Fruit fly (Drosophila melanogaster) whole organism, embryonic: Measurements from ENCODE around the gene MED22.

Source experiments
- Ada2b ChIP-seq: fragments of 200-800 bp; sonication (Bioruptor generic); IDR thresholded peaks from 2 replicates; pipeline ENCODE4 v1.3.6; 2022; ENCODE audit warnings: missing biosample characterization, missing genetic modification characterization
- CG1024 ChIP-seq: fragments of 200-800 bp; sonication (Bioruptor generic); IDR thresholded peaks from 2 replicates; pipeline ENCODE4 v1.3.6; 2022; ENCODE audit warnings: missing biosample characterization, missing genetic modification characterization
- CG10366 ChIP-seq: fragments of 200-800 bp; sonication (Bioruptor generic); IDR thresholded peaks from 2 replicates; pipeline ENCODE4 v1.3.6; 2022; ENCODE audit warnings: missing biosample characterization, missing genetic modification characterization
- CG10979 ChIP-seq: fragments of 200-800 bp; sonication (Bioruptor generic); optimal IDR thresholded peaks from 2 replicates; lab custom pipeline; 2018; ENCODE audit warnings: missing biosample characterization, mild to moderate bottlenecking, missing genetic modification characterization, moderate library complexity
- CG12236 ChIP-seq: fragments of 200-800 bp; sonication (Bioruptor generic); optimal IDR thresholded peaks from 2 replicates; lab custom pipeline; 2016; ENCODE audit warnings: missing biosample characterization, missing genetic modification characterization
- CG13123 ChIP-seq: fragments of 200-800 bp; sonication (Bioruptor generic); optimal IDR thresholded peaks from 2 replicates; lab custom pipeline; 2016; ENCODE audit warnings: missing biosample characterization, missing genetic modification characterization
- CG14014 ChIP-seq: fragments of 200-800 bp; sonication (Bioruptor generic); IDR thresholded peaks from 2 replicates; pipeline ENCODE4 v1.3.6; 2022; ENCODE audit warnings: missing biosample characterization, missing genetic modification characterization
- CG1529 ChIP-seq: fragments of 200-800 bp; sonication (Bioruptor generic); optimal IDR thresholded peaks from 3 replicates; lab custom pipeline; 2018; ENCODE audit warnings: missing biosample characterization, missing genetic modification characterization
- CG1603 ChIP-seq: fragments of 200-800 bp; sonication (Bioruptor generic); optimal IDR thresholded peaks from 2 replicates; lab custom pipeline; 2019; ENCODE audit warnings: missing biosample characterization, mild to moderate bottlenecking, missing genetic modification characterization, moderate library complexity
- CG17612 ChIP-seq: fragments of 200-800 bp; sonication (Bioruptor generic); IDR thresholded peaks from 2 replicates; pipeline ENCODE4 v1.3.6; 2022; ENCODE audit warnings: missing biosample characterization, missing genetic modification characterization
- CG1792 ChIP-seq: fragments of 200-800 bp; sonication (Bioruptor generic); optimal IDR thresholded peaks from 2 replicates; lab custom pipeline; 2016; ENCODE audit warnings: missing biosample characterization, missing genetic modification characterization
- CG2120 ChIP-seq: fragments of 200-800 bp; sonication (Bioruptor generic); optimal IDR thresholded peaks from 3 replicates; lab custom pipeline; 2016; ENCODE audit warnings: missing biosample characterization, missing genetic modification characterization
- CG32532 ChIP-seq: fragments of 200-800 bp; sonication (Bioruptor generic); IDR thresholded peaks from 2 replicates; pipeline ENCODE4 v1.3.6; 2022; ENCODE audit warnings: missing biosample characterization, missing genetic modification characterization
- CG4820 ChIP-seq: fragments of 200-800 bp; sonication (Bioruptor generic); optimal IDR thresholded peaks from 3 replicates; lab custom pipeline; 2016; ENCODE audit warnings: missing biosample characterization, missing genetic modification characterization
- CG5180 ChIP-seq: fragments of 200-800 bp; sonication (Bioruptor generic); optimal IDR thresholded peaks from 3 replicates; lab custom pipeline; 2017; ENCODE audit warnings: missing biosample characterization, missing genetic modification characterization, mild to moderate bottlenecking, moderate library complexity, missing genetic modification reagents
- CG6654 ChIP-seq: fragments of 200-800 bp; sonication (Bioruptor generic); optimal IDR thresholded peaks from 2 replicates; lab custom pipeline; 2017; ENCODE audit warnings: missing biosample characterization, mild to moderate bottlenecking, missing genetic modification characterization
- CG6765 ChIP-seq: fragments of 200-800 bp; sonication (Bioruptor generic); optimal IDR thresholded peaks from 3 replicates; lab custom pipeline; 2017; ENCODE audit warnings: missing biosample characterization, mild to moderate bottlenecking, missing genetic modification characterization
- CG6813 ChIP-seq: fragments of 200-800 bp; sonication (Bioruptor generic); optimal IDR thresholded peaks from 2 replicates; lab custom pipeline; 2017; ENCODE audit warnings: missing biosample characterization, missing genetic modification characterization, mild to moderate bottlenecking, moderate library complexity, missing genetic modification reagents
- CkIIα-i1 ChIP-seq: fragments of 200-800 bp; sonication (Bioruptor generic); IDR thresholded peaks from 2 replicates; pipeline ENCODE4 v1.3.6; 2022; ENCODE audit warnings: missing biosample characterization, missing genetic modification characterization
- Doc3 ChIP-seq: fragments of 200-800 bp; sonication (Bioruptor generic); IDR thresholded peaks from 3 replicates; pipeline ENCODE4 v1.3.6; 2022; ENCODE audit warnings: missing biosample characterization, missing genetic modification characterization; ENCODE audit not compliant: partially characterized antibody
- E2f1 ChIP-seq: fragments of 200-800 bp; sonication (Bioruptor generic); IDR thresholded peaks from 2 replicates; pipeline ENCODE4 v1.3.6; 2022; ENCODE audit warnings: missing biosample characterization, missing genetic modification characterization
- Ets65A ChIP-seq: fragments of 200-800 bp; sonication (Bioruptor generic); peaks from one replicate; lab custom pipeline; 2016; ENCODE audit warnings: missing biosample characterization, missing genetic modification characterization
- Hr3 ChIP-seq: fragments of 200-800 bp; sonication (Bioruptor generic); optimal IDR thresholded peaks from 3 replicates; lab custom pipeline; 2016; ENCODE audit warnings: missing biosample characterization, missing genetic modification characterization
- Hr78 ChIP-seq, 2 experiments: fragments of 200-800 bp in 1 of 2; fragments of >200 bp in 1 of 2; sonication (Bioruptor generic) in 1 of 2; optimal IDR thresholded peaks; 2 replicates each; lab custom pipeline; 2017 to 2019; ENCODE audit warnings: missing biosample characterization in 2 of 2, missing genetic modification characterization in 2 of 2, mild to moderate bottlenecking in 1 of 2, moderate library complexity in 1 of 2
- Ptx1 ChIP-seq: fragments of 200-800 bp; sonication (Bioruptor generic); IDR thresholded peaks from 2 replicates; pipeline ENCODE4 v1.3.6; 2022; ENCODE audit warnings: missing biosample characterization, missing genetic modification characterization
- Side ChIP-seq: fragments of 200-800 bp; sonication (Bioruptor generic); optimal IDR thresholded peaks from 2 replicates; lab custom pipeline; 2016; ENCODE audit warnings: missing biosample characterization, missing genetic modification characterization
- Six4 ChIP-seq: fragments of 200-800 bp; sonication (Bioruptor generic); optimal IDR thresholded peaks from 2 replicates; lab custom pipeline; 2016; ENCODE audit warnings: missing biosample characterization, missing genetic modification characterization
- abd-A ChIP-seq: fragments of 200-800 bp; sonication (Bioruptor generic); optimal IDR thresholded peaks from 3 replicates; lab custom pipeline; 2019; ENCODE audit warnings: missing biosample characterization, mild to moderate bottlenecking, missing genetic modification characterization, moderate library complexity
- bab2 ChIP-seq: fragments of 200-800 bp; sonication (Bioruptor generic); optimal IDR thresholded peaks from 2 replicates; lab custom pipeline; 2016; ENCODE audit warnings: missing biosample characterization, missing genetic modification characterization
- bsh ChIP-seq, 2 experiments: fragments of 200-800 bp; sonication (Bioruptor generic); optimal IDR thresholded peaks; 2 replicates each; lab custom pipeline; 2017 to 2018; ENCODE audit warnings: mild to moderate bottlenecking in 2 of 2, missing biosample characterization in 2 of 2, missing genetic modification characterization in 2 of 2, moderate library complexity in 1 of 2
- btn ChIP-seq: fragments of 200-800 bp; sonication (Bioruptor generic); optimal IDR thresholded peaks from 2 replicates; lab custom pipeline; 2016; ENCODE audit warnings: missing biosample characterization, missing genetic modification characterization
- cato ChIP-seq: fragments of 200-800 bp; sonication (Bioruptor generic); optimal IDR thresholded peaks from 2 replicates; lab custom pipeline; 2016; ENCODE audit warnings: missing biosample characterization, missing genetic modification characterization, borderline replicate concordance
- dmrt99B ChIP-seq: fragments of 200-800 bp; sonication (Bioruptor generic); optimal IDR thresholded peaks from 2 replicates; lab custom pipeline; 2018; ENCODE audit warnings: missing biosample characterization, mild to moderate bottlenecking, missing genetic modification characterization, moderate library complexity
- gem ChIP-seq: fragments of 200-800 bp; sonication (Bioruptor generic); optimal IDR thresholded peaks from 2 replicates; lab custom pipeline; 2019; ENCODE audit warnings: missing biosample characterization, mild to moderate bottlenecking, missing genetic modification characterization, moderate library complexity
- grn ChIP-seq: fragments of 200-800 bp; sonication (Bioruptor generic); optimal IDR thresholded peaks from 3 replicates; lab custom pipeline; 2017; ENCODE audit warnings: missing biosample characterization, missing genetic modification characterization
- kni ChIP-seq: fragments of 200-800 bp; sonication (Bioruptor generic); optimal IDR thresholded peaks from 3 replicates; lab custom pipeline; 2017; ENCODE audit warnings: mild to moderate bottlenecking, missing biosample characterization, missing genetic modification reagents, missing genetic modification characterization
- mirr ChIP-seq: fragments of 200-800 bp; sonication (Bioruptor generic); optimal IDR thresholded peaks from 3 replicates; lab custom pipeline; 2018; ENCODE audit warnings: missing biosample characterization, mild to moderate bottlenecking, missing genetic modification characterization
- nerfin-1 ChIP-seq: fragments of 200-800 bp; sonication (Bioruptor generic); optimal IDR thresholded peaks from 3 replicates; lab custom pipeline; 2019; ENCODE audit warnings: missing biosample characterization, mild to moderate bottlenecking, missing genetic modification characterization, moderate library complexity
- nmo ChIP-seq: fragments of 200-800 bp; sonication (Bioruptor generic); optimal IDR thresholded peaks from 2 replicates; lab custom pipeline; 2018; ENCODE audit warnings: missing biosample characterization, mild to moderate bottlenecking, missing genetic modification characterization, moderate library complexity
- org-1 ChIP-seq: fragments of 200-800 bp; sonication (Bioruptor generic); optimal IDR thresholded peaks from 2 replicates; lab custom pipeline; 2017; ENCODE audit warnings: missing biosample characterization, missing genetic modification characterization
- otp ChIP-seq: fragments of 200-800 bp; sonication (Bioruptor generic); IDR thresholded peaks from 3 replicates; pipeline ENCODE4, ENCODE4 v1.3.6; 2022; ENCODE audit warnings: missing biosample characterization, missing genetic modification characterization
- p53 ChIP-seq: fragments of 200-800 bp; sonication (Bioruptor generic); optimal IDR thresholded peaks from 2 replicates; lab custom pipeline; 2016; ENCODE audit warnings: missing biosample characterization, missing genetic modification characterization
- pfk ChIP-seq: fragments of 200-800 bp; sonication (Bioruptor generic); optimal IDR thresholded peaks from 2 replicates; lab custom pipeline; 2018; ENCODE audit warnings: missing biosample characterization, mild to moderate bottlenecking, missing genetic modification characterization, moderate library complexity
- prd ChIP-seq, 3 experiments: fragments of >200 bp in 2 of 3; fragments of 200-800 bp in 1 of 3; sonication (Bioruptor generic) in 1 of 3; optimal IDR thresholded peaks in 2 of 3; IDR thresholded peaks in 1 of 3; 2 replicates in 2 of 3; 3 replicates in 1 of 3; pipeline versions ENCODE4 v1.3.6 to Lab custom; 2017 to 2022; ENCODE audit warnings: missing biosample characterization in 1 of 3, missing genetic modification characterization in 1 of 3
- ro ChIP-seq: fragments of 200-800 bp; sonication (Bioruptor generic); IDR thresholded peaks from 2 replicates; pipeline ENCODE4 v1.3.6; 2022; ENCODE audit warnings: missing biosample characterization, missing genetic modification characterization
- run ChIP-seq: fragments of 200-800 bp; sonication (Bioruptor generic); optimal IDR thresholded peaks from 3 replicates; lab custom pipeline; 2018; ENCODE audit warnings: missing biosample characterization, mild to moderate bottlenecking, missing genetic modification characterization
- sd ChIP-seq: fragments of 200-800 bp; sonication (Bioruptor generic); optimal IDR thresholded peaks from 3 replicates; lab custom pipeline; 2018; ENCODE audit warnings: missing biosample characterization, mild to moderate bottlenecking, missing genetic modification characterization, moderate library complexity
- tap ChIP-seq: fragments of 200-800 bp; optimal IDR thresholded peaks from 3 replicates; lab custom pipeline; 2019; ENCODE audit warnings: missing biosample characterization, mild to moderate bottlenecking, missing genetic modification characterization, moderate library complexity
- vnd ChIP-seq: fragments of 200-800 bp; sonication (Bioruptor generic); IDR thresholded peaks from 3 replicates; pipeline ENCODE4 v1.3.6; 2022; ENCODE audit warnings: missing biosample characterization, missing genetic modification characterization; ENCODE audit not compliant: partially characterized antibody
- zen ChIP-seq: fragments of 200-800 bp; sonication (Bioruptor generic); optimal IDR thresholded peaks from 3 replicates; lab custom pipeline; 2018; ENCODE audit warnings: missing biosample characterization, mild to moderate bottlenecking, missing genetic modification characterization, moderate library complexity

The MED22 gene

DNA sequence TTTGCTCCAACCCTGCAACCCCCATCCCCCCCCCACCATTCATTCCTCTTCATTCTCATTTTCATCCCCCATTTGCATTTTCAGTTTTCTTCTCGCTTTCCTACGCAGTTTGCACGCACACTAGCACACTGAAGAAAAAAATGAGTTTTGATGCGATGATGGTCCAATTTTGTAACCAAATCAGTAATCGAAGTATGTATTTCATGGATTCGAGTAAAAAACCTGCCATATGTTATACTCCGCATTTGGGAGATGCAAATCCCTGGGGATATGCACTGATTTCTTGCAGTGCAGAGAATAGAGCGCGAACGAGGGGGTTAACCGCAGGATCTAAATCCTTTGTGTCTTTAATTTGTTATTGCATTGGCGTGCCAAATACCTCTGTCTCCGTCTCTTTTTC is 27.9 kb downstream of the MED22 start (continued):
- TF ChIP-seq CG6765 (no peak), CG14014 (GFP tag; lab: Robert Waterston, UW) (peak; percentile 59), grn (GFP tag; lab: Kevin White, UChicago) (no peak), Hr3 (GFP tag; lab: Kevin White, UChicago) (peak; percentile 40), tap (tag; lab: Kevin White, UChicago) (peak; percentile 52), CG13123 (peak; percentile 5), CG10366 (peak; percentile 50; the same call in 1 of the 2 replicates), CG1792 (GFP tag; lab: Kevin White, UChicago) (peak; percentile 39), nerfin-1 (peak; percentile 26), CG1529 (peak; percentile 2), btn (GFP tag; lab: Kevin White, UChicago) (peak; percentile 3), nmo (peak; percentile 58), Ets65A (GFP tag; lab: Kevin White, UChicago) (peak; percentile 93), org-1 (peak; percentile 41), Hr78 (GFP tag; optimal IDR thresholded peaks at IDR 0.05; lab: Kevin White, UChicago) (no peak), CG12236 (no peak), CG2120 (GFP tag; lab: Kevin White, UChicago) (peak; percentile 68), vnd (GFP tag; lab: Robert Waterston, UW) (no peak), bsh (GFP tag; optimal IDR thresholded peaks at IDR 0.05; lab: Kevin White, UChicago) (peak in 1 of 2 experiments; percentile 62), mirr (GFP tag; lab: Kevin White, UChicago) (no peak), otp (GFP tag; lab: Robert Waterston, UW) (0 out of 3 replicates have a peak, but pooled peaks have one; percentile 39), p53 (GFP tag; lab: Kevin White, UChicago) (no peak), bab2 (GFP tag; lab: Kevin White, UChicago) (peak; percentile 52), CG17612 (GFP tag; lab: Robert Waterston, UW) (no peak), CkIIα-i1 (no peak), CG1024 (GFP tag; lab: Robert Waterston, UW) (peak; percentile 55; the same call in 1 of the 2 replicates), CG5180 (peak; percentile 15), zen (tag; lab: Kevin White, UChicago) (no peak), Side (GFP tag; lab: Kevin White, UChicago) (peak; percentile 16), prd (optimal IDR thresholded peaks at IDR 0.05; lab: Kevin White, UChicago) (no peak), prd (GFP tag; IDR thresholded peaks at IDR 0.05; lab: Robert Waterston, UW) (peak; percentile 74), Ptx1 (GFP tag; lab: Robert Waterston, UW) (peak; percentile 66), run (peak; percentile 51), CG10979 (tag; lab: Kevin White, UChicago) (peak; percentile 55), sd (tag; lab: Kevin White, UChicago) (peak; percentile 11), ro (GFP tag; lab: Robert Waterston, UW) (0 out of 2 replicates have a peak, but pooled peaks have one; percentile 24), gem (tag; lab: Kevin White, UChicago) (peak; percentile 71), cato (no peak), CG4820 (peak; percentile 39), CG1603 (tag; lab: Kevin White, UChicago) (peak; percentile 78), dmrt99B (tag; lab: Kevin White, UChicago) (peak; percentile 77), Doc3 (GFP tag; lab: Robert Waterston, UW) (no peak), CG6654 (GFP tag; lab: Kevin White, UChicago) (peak; percentile 4), CG32532 (GFP tag; lab: Robert Waterston, UW) (peak; percentile 65), kni (GFP tag; lab: Kevin White, UChicago) (no peak), Ada2b (GFP tag; lab: Robert Waterston, UW) (peak; percentile 59; the same call in 1 of the 2 replicates), E2f1 (GFP tag; lab: Robert Waterston, UW) (peak; percentile 44), CG6813 (GFP tag; lab: Kevin White, UChicago) (peak; percentile 40), Six4 (GFP tag; lab: Kevin White, UChicago) (peak; percentile 39), pfk (GFP tag; lab: Kevin White, UChicago) (no peak), abd-A (tag; lab: Kevin White, UChicago) (peak; percentile 30)
